Worm (Caenorhabditis elegans) whole organism, late embryonic: ENCODE measurements around the gene R53.8.

Experiments used
- C08G9.2 ChIP-seq: sonication (generic microtip); optimal IDR thresholded peaks from 2 replicates; lab custom pipeline; 2016; ENCODE audit warnings: mild to moderate bottlenecking, missing genetic modification characterization, moderate library complexity, missing compliant biosample characterization
- ama-1 ChIP-seq: fragments of 150-350 bp; optimal IDR thresholded peaks from 2 replicates; lab custom pipeline; 2014
- eyg-1 ChIP-seq: sonication (generic microtip); optimal IDR thresholded peaks from 2 replicates; lab custom pipeline; 2016; ENCODE audit warnings: missing genotype, missing genetic modification characterization, missing compliant biosample characterization
- fkh-10 ChIP-seq: fragments of 150-350 bp; optimal IDR thresholded peaks from 2 replicates; lab custom pipeline; 2014; ENCODE audit warnings: missing biosample characterization, missing genetic modification reagents, missing genetic modification characterization
- fkh-6 ChIP-seq: sonication (generic microtip); optimal IDR thresholded peaks from 2 replicates; lab custom pipeline; 2016; ENCODE audit warnings: missing genetic modification characterization, missing compliant biosample characterization
- lin-11 ChIP-seq: fragments of 200-800 bp; sonication (Bioruptor generic); optimal IDR thresholded peaks from 2 replicates; lab custom pipeline; 2018; ENCODE audit warnings: mild to moderate bottlenecking, missing genetic modification characterization, missing compliant biosample characterization
- npax-4 ChIP-seq: sonication (generic microtip); optimal IDR thresholded peaks from 2 replicates; lab custom pipeline; 2016; ENCODE audit warnings: missing genetic modification characterization, missing compliant biosample characterization

DNA sequence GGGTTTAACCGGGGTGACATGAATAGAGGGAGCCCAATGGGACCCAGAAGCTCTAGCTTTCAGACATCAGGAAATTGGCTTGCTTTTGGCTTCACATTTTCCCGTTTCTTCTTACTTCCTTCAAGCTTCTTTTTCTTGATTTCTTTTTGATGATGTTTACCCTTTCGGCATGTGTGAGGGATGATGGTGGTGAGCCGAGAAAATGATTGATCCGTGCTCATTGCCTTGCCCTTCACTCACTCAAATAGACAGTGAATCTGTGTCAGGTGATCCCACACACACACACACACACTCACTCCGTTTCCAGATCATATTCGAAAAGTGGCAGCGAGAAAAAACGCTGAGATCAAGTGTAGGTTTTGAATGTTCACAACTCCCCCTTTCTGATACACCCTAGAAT is 18.2 kb downstream of the R53.8 start:
- TF ChIP-seq fkh-6 = no peak
- TF ChIP-seq lin-11 (tag; lab: Kevin White, UChicago) = no peak
- no peak for TF ChIP-seq npax-4 (tag; lab: Kevin White, UChicago)
- TF ChIP-seq fkh-10 (GFP tag; lab: Kevin White, UChicago) = no peak
- no peak for TF ChIP-seq ama-1 (lab: Kevin White, UChicago)
- TF ChIP-seq eyg-1 (tag; lab: Kevin White, UChicago) = no peak
- no peak for TF ChIP-seq C08G9.2 (tag; lab: Kevin White, UChicago)
